Worm (Caenorhabditis elegans) whole organism, L1 larva: ENCODE results near the gene nhr-155.

Experiments used
- C04F5.9 ChIP-seq: sonication (generic microtip); optimal IDR thresholded peaks from 2 replicates; lab custom pipeline; 2016; ENCODE audit warnings: missing genetic modification characterization, missing compliant biosample characterization
- C16A3.4 ChIP-seq: fragments of 150-350 bp; optimal IDR thresholded peaks from 2 replicates; lab custom pipeline; 2014; ENCODE audit warnings: missing biosample characterization, missing genetic modification characterization
- Y116A8C.19 ChIP-seq: sonication (generic microtip); optimal IDR thresholded peaks from 2 replicates; lab custom pipeline; 2016; ENCODE audit warnings: missing compliant biosample characterization, missing genetic modification characterization, borderline replicate concordance
- aha-1 ChIP-seq: fragments of 150-350 bp; optimal IDR thresholded peaks from 2 replicates; lab custom pipeline; 2014; ENCODE audit warnings: missing biosample characterization, missing genetic modification characterization
- alr-1 ChIP-seq: fragments of 200-800 bp; sonication (Bioruptor generic); optimal IDR thresholded peaks from 2 replicates; lab custom pipeline; 2018; ENCODE audit warnings: borderline replicate concordance, mild to moderate bottlenecking, missing genetic modification characterization, missing compliant biosample characterization
- aly-2 ChIP-seq: fragments of 150-350 bp; optimal IDR thresholded peaks from 2 replicates; lab custom pipeline; 2014; ENCODE audit warnings: missing biosample characterization, missing genetic modification characterization
- ama-1 ChIP-seq: fragments of 150-350 bp; optimal IDR thresholded peaks from 2 replicates; lab custom pipeline; 2014
- ceh-63 ChIP-seq: fragments of 200-800 bp; sonication (Bioruptor generic); optimal IDR thresholded peaks from 2 replicates; lab custom pipeline; 2018; ENCODE audit warnings: mild to moderate bottlenecking, missing genetic modification characterization, missing compliant biosample characterization
- ceh-82 ChIP-seq, 3 experiments: fragments of 150-350 bp in 1 of 3; sonication (generic microtip) in 2 of 3; optimal IDR thresholded peaks; 2 replicates each; lab custom pipeline; 2014 to 2017; ENCODE audit warnings: missing biosample characterization in 3 of 3, missing genetic modification characterization in 3 of 3
- ceh-88 ChIP-seq: fragments of 200-800 bp; sonication (Bioruptor generic); IDR thresholded peaks from 2 replicates; pipeline ENCODE4 v1.3.6; 2022; ENCODE audit warnings: missing genetic modification characterization, missing compliant biosample characterization
- ceh-90 ChIP-seq: sonication (generic microtip); optimal IDR thresholded peaks from 2 replicates; lab custom pipeline; 2016; ENCODE audit warnings: missing genetic modification characterization, missing compliant biosample characterization
- ces-1 ChIP-seq: fragments of 150-350 bp; optimal IDR thresholded peaks from 2 replicates; lab custom pipeline; 2014; ENCODE audit warnings: missing biosample characterization, missing genetic modification reagents, missing genetic modification characterization
- dpl-1 ChIP-seq, 3 experiments: fragments of 150-350 bp in 2 of 3; sonication (generic microtip) in 1 of 3; optimal IDR thresholded peaks; 2 replicates each; lab custom pipeline; 2014 to 2017; ENCODE audit warnings: missing biosample characterization in 3 of 3, missing genetic modification characterization in 3 of 3, missing genetic modification reagents in 3 of 3
- dsc-1 ChIP-seq: sonication (generic microtip); optimal IDR thresholded peaks from 2 replicates; lab custom pipeline; 2016; ENCODE audit warnings: mild to moderate bottlenecking, missing genetic modification characterization, missing compliant biosample characterization
- efl-3 ChIP-seq: fragments of 200-800 bp; sonication (Bioruptor generic); optimal IDR thresholded peaks from 2 replicates; lab custom pipeline; 2018; ENCODE audit warnings: mild to moderate bottlenecking, missing genetic modification characterization, missing compliant biosample characterization
- egl-13 ChIP-seq: sonication (generic microtip); optimal IDR thresholded peaks from 2 replicates; lab custom pipeline; 2016; ENCODE audit warnings: missing genotype, missing genetic modification reagents, missing genetic modification characterization, missing compliant biosample characterization
- fkh-8 ChIP-seq: sonication (generic microtip); optimal IDR thresholded peaks from 2 replicates; lab custom pipeline; 2016; ENCODE audit warnings: mild to moderate bottlenecking, missing genetic modification characterization, missing compliant biosample characterization
- fos-1 ChIP-seq: fragments of 150-350 bp; optimal IDR thresholded peaks from 2 replicates; lab custom pipeline; 2014; ENCODE audit warnings: missing biosample characterization, missing genetic modification characterization
- grh-1 ChIP-seq: fragments of 200-800 bp; sonication (Bioruptor generic); IDR thresholded peaks from 2 replicates; pipeline ENCODE4 v1.3.6; 2022; ENCODE audit warnings: missing genetic modification reagents, missing genetic modification characterization, missing compliant biosample characterization
- hlh-4 ChIP-seq: sonication (generic microtip); optimal IDR thresholded peaks from 2 replicates; lab custom pipeline; 2016; ENCODE audit warnings: mild to moderate bottlenecking, missing genetic modification characterization, missing compliant biosample characterization
- hpl-2 ChIP-seq: fragments of 150-350 bp; optimal IDR thresholded peaks from 2 replicates; lab custom pipeline; 2014; ENCODE audit warnings: missing biosample characterization, missing genetic modification reagents, missing genetic modification characterization
- jun-1 ChIP-seq: fragments of 150-350 bp; optimal IDR thresholded peaks from 2 replicates; lab custom pipeline; 2014; ENCODE audit warnings: missing biosample characterization, missing genetic modification reagents, missing genetic modification characterization
- lin-13 ChIP-seq: fragments of 150-350 bp; optimal IDR thresholded peaks from 2 replicates; lab custom pipeline; 2014; ENCODE audit warnings: missing biosample characterization, missing genetic modification reagents, missing genetic modification characterization
- lin-15B ChIP-seq: fragments of 150-350 bp; sonication (generic microtip); optimal IDR thresholded peaks from 3 replicates; lab custom pipeline; 2014; ENCODE audit warnings: missing biosample characterization, missing genetic modification characterization
- lin-35 ChIP-seq, 2 experiments: fragments of 150-350 bp; optimal IDR thresholded peaks; 2 replicates each; lab custom pipeline; 2014; ENCODE audit warnings: missing biosample characterization in 2 of 2, missing genetic modification characterization in 2 of 2, missing genetic modification reagents in 2 of 2
- lin-39 ChIP-seq: fragments of 150-350 bp; optimal IDR thresholded peaks from 2 replicates; lab custom pipeline; 2014; ENCODE audit warnings: missing biosample characterization, missing genetic modification reagents, missing genetic modification characterization
- lir-3 ChIP-seq: sonication (generic microtip); optimal IDR thresholded peaks from 2 replicates; lab custom pipeline; 2016; ENCODE audit warnings: mild to moderate bottlenecking, missing genetic modification characterization, moderate library complexity, missing compliant biosample characterization; ENCODE audit not compliant: poor library complexity
- lsy-2 ChIP-seq, 2 experiments: fragments of 150-350 bp; optimal IDR thresholded peaks; 2 replicates each; lab custom pipeline; 2014; ENCODE audit warnings: missing biosample characterization in 2 of 2, missing genetic modification characterization in 2 of 2
- mab-9 ChIP-seq: fragments of 200-800 bp; sonication (Bioruptor generic); IDR thresholded peaks from 2 replicates; pipeline ENCODE4 v1.3.6; 2022; ENCODE audit warnings: missing genetic modification reagents, missing genetic modification characterization, missing compliant biosample characterization
- mdl-1 ChIP-seq, 2 experiments: fragments of 150-350 bp; optimal IDR thresholded peaks; 2 replicates each; lab custom pipeline; 2014 to 2017; ENCODE audit warnings: missing biosample characterization in 2 of 2, missing genetic modification characterization in 2 of 2, inconsistent platforms in 1 of 2
- mep-1 ChIP-seq: fragments of 150-350 bp; optimal IDR thresholded peaks from 2 replicates; lab custom pipeline; 2014; ENCODE audit warnings: missing biosample characterization, missing genetic modification characterization
- nhr-12 ChIP-seq: sonication (generic microtip); optimal IDR thresholded peaks from 2 replicates; lab custom pipeline; 2017; ENCODE audit warnings: missing biosample characterization, missing genetic modification characterization
- nhr-19 ChIP-seq: fragments of 200-800 bp; sonication (Bioruptor generic); conservative IDR thresholded peaks from 2 replicates; pipeline ENCODE4 v1.3.6; 2022; ENCODE audit warnings: missing genetic modification characterization, missing compliant biosample characterization
- nhr-20 ChIP-seq: sonication (generic microtip); optimal IDR thresholded peaks from 2 replicates; lab custom pipeline; 2016; ENCODE audit warnings: mild to moderate bottlenecking, missing genetic modification characterization, missing compliant biosample characterization
- nhr-237 ChIP-seq: fragments of 150-350 bp; optimal IDR thresholded peaks from 2 replicates; lab custom pipeline; 2014; ENCODE audit warnings: missing biosample characterization, missing genetic modification characterization
- nhr-28 ChIP-seq: fragments of 150-350 bp; optimal IDR thresholded peaks from 2 replicates; lab custom pipeline; 2014; ENCODE audit warnings: missing biosample characterization, missing genetic modification characterization
- nhr-84 ChIP-seq: sonication (generic microtip); optimal IDR thresholded peaks from 2 replicates; lab custom pipeline; 2017; ENCODE audit warnings: missing biosample characterization, missing genetic modification characterization
- nhr-85 ChIP-seq: sonication (generic microtip); peaks from one replicate; lab custom pipeline; 2016; ENCODE audit warnings: missing genetic modification characterization, inconsistent platforms, missing compliant biosample characterization
- nhr-90 ChIP-seq: sonication (generic microtip); optimal IDR thresholded peaks from 2 replicates; lab custom pipeline; 2016; ENCODE audit warnings: mild to moderate bottlenecking, missing genetic modification characterization, missing compliant biosample characterization; ENCODE audit not compliant: poor library complexity
- pag-3 ChIP-seq: sonication (generic microtip); optimal IDR thresholded peaks from 2 replicates; lab custom pipeline; 2017; ENCODE audit warnings: missing genetic modification characterization, mild to moderate bottlenecking, missing compliant biosample characterization, antibody characterized with exemption, borderline replicate concordance; ENCODE audit not compliant: insufficient read depth
- pax-3 ChIP-seq: fragments of 200-800 bp; sonication (Bioruptor generic); optimal IDR thresholded peaks from 2 replicates; lab custom pipeline; 2018; ENCODE audit warnings: mild to moderate bottlenecking, missing genetic modification characterization, moderate library complexity, missing compliant biosample characterization
- pqm-1 ChIP-seq: sonication (generic microtip); optimal IDR thresholded peaks from 3 replicates; lab custom pipeline; 2017; ENCODE audit warnings: missing biosample characterization, missing genetic modification characterization
- snpc-4 ChIP-seq: fragments of 150-350 bp; optimal IDR thresholded peaks from 2 replicates; lab custom pipeline; 2014; ENCODE audit warnings: missing biosample characterization, missing genetic modification characterization
- sox-4 ChIP-seq: sonication (generic microtip); optimal IDR thresholded peaks from 2 replicates; lab custom pipeline; 2016; ENCODE audit warnings: missing genetic modification characterization, missing compliant biosample characterization
- sup-37 ChIP-seq: fragments of 200-800 bp; sonication (Bioruptor generic); optimal IDR thresholded peaks from 2 replicates; lab custom pipeline; 2018; ENCODE audit warnings: mild to moderate bottlenecking, missing genetic modification characterization, missing compliant biosample characterization
- tlp-1 ChIP-seq: fragments of 150-350 bp; optimal IDR thresholded peaks from 2 replicates; lab custom pipeline; 2014; ENCODE audit warnings: missing biosample characterization, missing genetic modification characterization
- unc-30 ChIP-seq: sonication (generic microtip); optimal IDR thresholded peaks from 2 replicates; lab custom pipeline; 2017; ENCODE audit warnings: missing biosample characterization, missing genetic modification characterization
- unc-98 ChIP-seq: fragments of 200-800 bp; sonication (Bioruptor generic); IDR thresholded peaks from 2 replicates; pipeline ENCODE4 v1.3.6; 2022; ENCODE audit warnings: missing genetic modification characterization, missing compliant biosample characterization
- vab-15 ChIP-seq: sonication (generic microtip); optimal IDR thresholded peaks from 2 replicates; lab custom pipeline; 2017; ENCODE audit warnings: missing genotype, mild to moderate bottlenecking, missing genetic modification characterization, missing compliant biosample characterization
- zip-4 ChIP-seq: fragments of 200-800 bp; sonication (Bioruptor generic); optimal IDR thresholded peaks from 2 replicates; lab custom pipeline; 2018; ENCODE audit warnings: mild to moderate bottlenecking, missing genetic modification characterization, moderate library complexity, missing compliant biosample characterization

The nhr-155 gene

ce11 chrV:527602-528001 lies 11.7 kb upstream of the nhr-155 start, which contains the start of gene srw-108:
TSS of gene srw-108 (plus strand) at chrV:527902.
- TF ChIP-seq tlp-1 (tag; lab: Kevin White, UChicago): no peak
- no peak for TF ChIP-seq lin-39 (tag; lab: Kevin White, UChicago)
- no peak for TF ChIP-seq jun-1 (tag; lab: Kevin White, UChicago)
- TF ChIP-seq ces-1 (GFP tag; lab: Kevin White, UChicago): no peak
- TF ChIP-seq mdl-1 (tag; optimal IDR thresholded peaks at IDR 0.05; lab: Kevin White, UChicago): no peak
- no peak for TF ChIP-seq hlh-4
- no peak for TF ChIP-seq pqm-1
- no peak for TF ChIP-seq pax-3 (tag; lab: Kevin White, UChicago)
- TF ChIP-seq, all 84 proteins: peak for 0

DNA sequence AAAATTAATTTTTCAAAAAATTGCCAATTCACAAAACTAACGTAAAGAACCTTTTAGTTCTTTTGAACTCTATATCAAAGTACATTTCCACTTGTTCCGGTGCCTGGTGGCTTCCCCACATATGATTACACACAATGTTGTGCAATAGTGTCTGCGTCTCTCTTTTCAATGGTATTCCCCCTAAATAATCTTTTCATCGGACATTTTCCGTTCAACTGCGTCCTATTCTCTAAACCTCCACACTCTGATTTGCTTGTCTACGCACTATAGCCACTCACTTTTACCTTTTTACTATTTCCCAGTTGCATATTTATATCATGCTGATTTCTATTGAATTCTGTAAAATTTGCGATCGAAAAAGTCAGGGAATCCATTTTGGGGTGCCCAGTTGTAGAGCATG lies 7.2 kb upstream of the nhr-155 start, which contains the start of gene nhr-58:
nhr-58 (plus strand) TSS at position 214 of the 400 bp plus-strand sequence.
- TF ChIP-seq lsy-2 (tag; optimal IDR thresholded peaks at IDR 0.05; lab: Kevin White, UChicago) (no peak), mep-1 (tag; lab: Kevin White, UChicago) (peak; percentile 64), dpl-1 (GFP tag; optimal IDR thresholded peaks at IDR 0.05; lab: Kevin White, UChicago) (peak in 2 of 3 experiments; percentile 8 to 17), nhr-85 (tag; lab: Kevin White, UChicago) (peak; percentile 83), fos-1 (tag; lab: Kevin White, UChicago) (peak; percentile 6), hpl-2 (no peak), lin-13 (GFP tag; lab: Kevin White, UChicago) (no peak), ceh-63 (GFP tag; lab: Kevin White, UChicago) (no peak), pag-3 (no peak), zip-4 (GFP tag; lab: Kevin White, UChicago) (no peak), grh-1 (no peak), nhr-28 (tag; lab: Kevin White, UChicago) (no peak), unc-98 (GFP tag; lab: Robert Waterston, UW) (no peak), lin-35 (GFP tag; optimal IDR thresholded peaks at IDR 0.05; lab: Kevin White, UChicago) (peak in 1 of 2 experiments; percentile 59), aly-2 (no peak), tlp-1 (tag; lab: Kevin White, UChicago) (no peak), lin-15B (tag; lab: Kevin White, UChicago) (no peak), Y116A8C.19 (tag; lab: Kevin White, UChicago) (no peak), nhr-90 (tag; lab: Kevin White, UChicago) (peak; percentile 27), ceh-82 (tag; optimal IDR thresholded peaks at IDR 0.05; lab: Kevin White, UChicago) (peak in 2 of 3 experiments; percentile 12 to 54), efl-3 (GFP tag; lab: Kevin White, UChicago) (no peak), ceh-90 (no peak), vab-15 (tag; lab: Kevin White, UChicago) (no peak), unc-30 (no peak), nhr-19 (peak; percentile 58), nhr-12 (tag; lab: Kevin White, UChicago) (no peak), nhr-20 (tag; lab: Kevin White, UChicago) (peak; percentile 77), lir-3 (no peak), fkh-8 (peak; percentile 75), snpc-4 (no peak), ceh-88 (no peak), nhr-237 (tag; lab: Kevin White, UChicago) (no peak), jun-1 (tag; lab: Kevin White, UChicago) (peak; percentile 66), C16A3.4 (tag; lab: Kevin White, UChicago) (peak; percentile 20), mdl-1 (tag; optimal IDR thresholded peaks at IDR 0.05; lab: Kevin White, UChicago) (peak in 1 of 2 experiments; percentile 71), sox-4 (tag; lab: Kevin White, UChicago) (no peak), pax-3 (tag; lab: Kevin White, UChicago) (no peak), ama-1 (lab: Kevin White, UChicago) (no peak), mab-9 (GFP tag; lab: Robert Waterston, UW) (no peak), ces-1 (GFP tag; lab: Kevin White, UChicago) (no peak), alr-1 (tag; lab: Kevin White, UChicago) (no peak), aha-1 (tag; lab: Kevin White, UChicago) (no peak), sup-37 (GFP tag; lab: Kevin White, UChicago) (no peak), C04F5.9 (tag; lab: Kevin White, UChicago) (no peak), dsc-1 (no peak), nhr-84 (tag; lab: Kevin White, UChicago) (no peak), egl-13 (no peak)
